Fruit fly (Drosophila melanogaster) whole organism: Measurements from ENCODE around the gene park.

Source experiments
- CG8478 ChIP-seq: fragments of >200 bp; optimal IDR thresholded peaks from 2 replicates; lab custom pipeline; 2018; ENCODE audit warnings: inconsistent platforms
- Dll ChIP-seq: fragments of >200 bp; optimal IDR thresholded peaks from 2 replicates; lab custom pipeline; 2017
- EcR ChIP-seq, 2 experiments: fragments of >200 bp; optimal IDR thresholded peaks; 2 replicates each; lab custom pipeline; 2017; ENCODE audit warnings: missing biosample characterization in 2 of 2, missing genetic modification characterization in 2 of 2, missing genetic modification reagents in 2 of 2
- pan ChIP-seq: fragments of >200 bp; optimal IDR thresholded peaks from 2 replicates; lab custom pipeline; 2017
- psq ChIP-seq: fragments of >200 bp; optimal IDR thresholded peaks from 2 replicates; lab custom pipeline; 2017
- usp ChIP-seq: fragments of >200 bp; optimal IDR thresholded peaks from 2 replicates; lab custom pipeline; 2017; ENCODE audit warnings: missing biosample characterization, missing genetic modification characterization, mixed read lengths

Gene park

dm6 chr3L:21175531-21176271, 21.0 kb downstream of the park start:
- no peak for TF ChIP-seq pan (lab: Kevin White, UChicago)
- TF ChIP-seq usp (GFP tag; lab: Kevin White, UChicago): no peak
- no peak for TF ChIP-seq CG8478 (lab: Kevin White, UChicago)
- TF ChIP-seq EcR (GFP tag; optimal IDR thresholded peaks at IDR 0.05; lab: Kevin White, UChicago): no peak
- TF ChIP-seq psq (lab: Kevin White, UChicago): no peak
- TF ChIP-seq Dll (lab: Kevin White, UChicago): no peak

DNA sequence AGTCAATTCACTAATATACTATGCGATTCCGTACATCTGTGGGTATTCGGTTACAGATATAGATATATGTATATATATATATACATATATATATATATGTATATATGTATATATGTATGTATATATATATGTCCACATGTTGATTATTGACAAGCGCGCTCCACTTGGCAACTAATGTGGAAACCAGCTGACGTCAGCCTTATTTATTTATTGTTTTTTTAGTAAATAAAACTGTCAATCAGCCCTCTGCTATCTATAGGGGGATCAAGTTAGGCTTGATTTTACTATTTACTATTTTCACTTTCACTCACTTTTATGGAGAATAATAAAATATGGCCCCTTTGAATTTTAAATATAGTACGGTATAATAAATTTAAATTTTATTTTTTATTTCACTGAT, 21.7 kb downstream of the park start:
- TF ChIP-seq psq (lab: Kevin White, UChicago) (no peak), pan (lab: Kevin White, UChicago) (no peak), Dll (lab: Kevin White, UChicago) (no peak), usp (GFP tag; lab: Kevin White, UChicago) (no peak), EcR (GFP tag; optimal IDR thresholded peaks at IDR 0.05; lab: Kevin White, UChicago) (no peak), CG8478 (lab: Kevin White, UChicago) (no peak)

dm6 chr3L:21172527-21173253, 24.0 kb downstream of the park start, which contains the start of the genes chb and AsnS:
Gene chb (plus strand): TSS chr3L:21172853.
Gene AsnS (plus strand): TSS chr3L:21173118.
- TF ChIP-seq EcR (GFP tag; optimal IDR thresholded peaks at IDR 0.05; lab: Kevin White, UChicago) (peak in 1 of 2 experiments; percentile 6), usp (GFP tag; lab: Kevin White, UChicago) (no peak), pan (lab: Kevin White, UChicago) (no peak), CG8478 (lab: Kevin White, UChicago) (no peak)

- TF ChIP-seq usp (GFP tag; lab: Kevin White, UChicago): no peak
- TF ChIP-seq CG8478 (lab: Kevin White, UChicago): no peak
- TF ChIP-seq pan (lab: Kevin White, UChicago): no peak
- TF ChIP-seq psq (lab: Kevin White, UChicago): no peak
- no peak for TF ChIP-seq Dll (lab: Kevin White, UChicago)
- no peak for TF ChIP-seq EcR (GFP tag; optimal IDR thresholded peaks at IDR 0.05; lab: Kevin White, UChicago)
Measured at dm6 chr3L:21171905-21172304, 24.7 kb downstream of the park start, which contains the start of gene Ac78C. Gene Ac78C (minus strand): TSS chr3L:21171930.

DNA sequence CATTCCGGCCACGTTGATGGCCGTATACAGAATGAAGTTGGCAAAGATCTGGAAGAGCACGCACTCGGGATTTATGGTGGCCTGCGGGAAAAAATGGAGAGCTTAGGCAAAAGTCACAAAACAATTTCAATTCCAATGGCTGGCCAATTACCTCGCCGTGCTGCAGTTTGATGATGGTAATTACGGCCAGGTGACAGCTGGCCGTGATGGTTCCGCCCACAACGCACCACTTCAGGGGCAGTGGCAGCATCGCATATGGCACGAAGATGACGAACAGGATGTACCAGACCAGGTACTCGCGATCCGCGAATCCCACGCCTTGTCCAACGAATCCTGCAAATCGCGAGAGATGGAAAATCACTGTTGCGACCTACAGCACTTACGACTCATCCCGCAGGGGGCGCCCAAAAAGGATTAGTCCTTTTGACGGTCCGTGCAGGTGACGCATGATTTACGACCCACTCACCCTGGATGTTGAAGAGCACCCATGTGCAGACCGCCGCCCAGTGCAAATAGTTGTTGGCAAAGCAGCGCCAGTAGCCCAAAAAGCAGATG, 50.7 kb downstream of the park start:
- no peak for TF ChIP-seq EcR (GFP tag; optimal IDR thresholded peaks at IDR 0.05; lab: Kevin White, UChicago)
- no peak for TF ChIP-seq Dll (lab: Kevin White, UChicago)
- no peak for TF ChIP-seq usp (GFP tag; lab: Kevin White, UChicago)
- no peak for TF ChIP-seq psq (lab: Kevin White, UChicago)
- TF ChIP-seq CG8478 (lab: Kevin White, UChicago): no peak
- TF ChIP-seq pan (lab: Kevin White, UChicago): no peak
